Worm (Caenorhabditis elegans): ENCODE data around the gene tag-120.
A peak's percentile ranks its signal among the peaks of the same experiment; 100 is the strongest.

Gene tag-120

ce11 chrV:9709747-9710146 lies at the start of gene tag-120:
TSS of gene tag-120 (minus strand) at chrV:9709814.
- TF ChIP-seq ceh-16 (tag; optimal IDR thresholded peaks at IDR 0.05) (no peak), peb-1 (tag; optimal IDR thresholded peaks at IDR 0.05) (no peak), nhr-23 (tag; optimal IDR thresholded peaks at IDR 0.05) (no peak), fos-1 (tag; optimal IDR thresholded peaks at IDR 0.05) (peak; percentile 83), lsy-2 (tag; optimal IDR thresholded peaks at IDR 0.05) (no peak)

ce11 chrV:9758437-9758836 lies 48.8 kb upstream of the tag-120 start:
- TF ChIP-seq nhr-237 (tag; optimal IDR thresholded peaks at IDR 0.05) = no peak
- TF ChIP-seq ztf-1 (GFP tag; conservative IDR thresholded peaks at IDR 0.05) = no peak
- TF ChIP-seq egl-27 (tag; optimal IDR thresholded peaks at IDR 0.05) = no peak
- TF ChIP-seq nhr-10 (tag; optimal IDR thresholded peaks at IDR 0.05) = no peak
- no peak for TF ChIP-seq C34F6.9 (tag; optimal IDR thresholded peaks at IDR 0.05)
- TF ChIP-seq unc-39 (tag; optimal IDR thresholded peaks at IDR 0.05) = no peak
- TF ChIP-seq nhr-77 (tag; optimal IDR thresholded peaks at IDR 0.05) = no peak
- TF ChIP-seq lin-11 (tag; optimal IDR thresholded peaks at IDR 0.05) = no peak
- TF ChIP-seq nhr-11 (tag; optimal IDR thresholded peaks at IDR 0.05) = no peak
- no peak for TF ChIP-seq F13H6.1 (tag; optimal IDR thresholded peaks at IDR 0.05)
- no peak for TF ChIP-seq ama-1 (optimal IDR thresholded peaks at IDR 0.05)
- TF ChIP-seq ZK546.5 (tag; optimal IDR thresholded peaks at IDR 0.05) = no peak
- TF ChIP-seq ceh-16 (tag; optimal IDR thresholded peaks at IDR 0.05) = no peak
- TF ChIP-seq nhr-129 (tag; optimal IDR thresholded peaks at IDR 0.05) = no peak
- no peak for TF ChIP-seq mbf-1 (tag; optimal IDR thresholded peaks at IDR 0.05)
- TF ChIP-seq lin-13 (GFP tag; optimal IDR thresholded peaks at IDR 0.05) = no peak
- no peak for TF ChIP-seq skn-1 (tag; optimal IDR thresholded peaks at IDR 0.05)
- no peak for TF ChIP-seq R02D3.7 (tag; optimal IDR thresholded peaks at IDR 0.05)
- no peak for TF ChIP-seq zag-1 (tag; optimal IDR thresholded peaks at IDR 0.05)

- TF ChIP-seq nhr-11 (tag; optimal IDR thresholded peaks at IDR 0.05) (no peak), lin-13 (GFP tag; optimal IDR thresholded peaks at IDR 0.05) (no peak), sma-9 (GFP tag; optimal IDR thresholded peaks at IDR 0.05) (no peak), sma-9 (tag; optimal IDR thresholded peaks at IDR 0.05) (no peak), lin-11 (tag; optimal IDR thresholded peaks at IDR 0.05) (no peak), ztf-4 (tag; optimal IDR thresholded peaks at IDR 0.05) (no peak), unc-55 (GFP tag; optimal IDR thresholded peaks at IDR 0.05) (no peak), dmd-4 (tag; optimal IDR thresholded peaks at IDR 0.05) (no peak), zag-1 (tag; optimal IDR thresholded peaks at IDR 0.05) (no peak), nhr-25 (tag; optimal IDR thresholded peaks at IDR 0.05) (no peak), lsy-2 (tag; optimal IDR thresholded peaks at IDR 0.05) (no peak)
These were observed 48.3 kb upstream of the tag-120 start, which contains the start of gene F58E6.11 for ce11 chrV:9757884-9758283. TSS of gene F58E6.11 (minus strand) at chrV:9757984.

ce11 chrV:9756242-9756641 lies 46.6 kb upstream of the tag-120 start, which contains the start of gene hrg-3:
TSS of gene hrg-3 (plus strand) at chrV:9756468.
- TF ChIP-seq fos-1 (tag; optimal IDR thresholded peaks at IDR 0.05) (peak; percentile 81), unc-62 (GFP tag; optimal IDR thresholded peaks at IDR 0.05) (no peak), nhr-77 (tag; optimal IDR thresholded peaks at IDR 0.05) (no peak), crh-2 (tag; optimal IDR thresholded peaks at IDR 0.05) (peak; percentile 50), lin-13 (GFP tag; optimal IDR thresholded peaks at IDR 0.05) (peak; percentile 9), nhr-129 (tag; optimal IDR thresholded peaks at IDR 0.05) (peak; percentile 34), sma-9 (GFP tag; optimal IDR thresholded peaks at IDR 0.05) (peak; percentile 59), sma-9 (tag; optimal IDR thresholded peaks at IDR 0.05) (no peak)

- TF ChIP-seq blmp-1 (tag; optimal IDR thresholded peaks at IDR 0.05; ENCODE audit: insufficient read depth) (no peak), C34F6.9 (tag; optimal IDR thresholded peaks at IDR 0.05) (no peak), elt-3 (tag; optimal IDR thresholded peaks at IDR 0.05) (no peak), sem-4 (tag; optimal IDR thresholded peaks at IDR 0.05) (no peak), alr-1 (tag; optimal IDR thresholded peaks at IDR 0.05) (no peak)
These were observed 46.1 kb upstream of the tag-120 start, which contains the start of gene F58E6.8 for ce11 chrV:9755725-9756124. TSS of gene F58E6.8 (minus strand) at chrV:9755825.
